Worm (Caenorhabditis elegans) whole organism, late embryonic: ENCODE measurements around the gene T10F2.2.
A peak's percentile ranks its signal among the peaks of the same experiment; 100 is the strongest.

Source experiments
- C38D4.7 ChIP-seq: fragments of 200-800 bp; sonication (Bioruptor generic); optimal IDR thresholded peaks from 2 replicates; lab custom pipeline; 2018; ENCODE audit warnings: mild to moderate bottlenecking, missing genetic modification characterization, moderate library complexity, missing compliant biosample characterization
- F13H6.1 ChIP-seq: sonication (generic microtip); optimal IDR thresholded peaks from 2 replicates; lab custom pipeline; 2016; ENCODE audit warnings: missing genetic modification characterization, missing compliant biosample characterization
- K02D7.2 ChIP-seq: sonication (generic microtip); optimal IDR thresholded peaks from 2 replicates; lab custom pipeline; 2017; ENCODE audit warnings: mild to moderate bottlenecking, missing genetic modification characterization, missing compliant biosample characterization
- K09A11.1 ChIP-seq: sonication (generic microtip); optimal IDR thresholded peaks from 2 replicates; lab custom pipeline; 2017; ENCODE audit warnings: antibody characterized with exemption, mild to moderate bottlenecking, missing genetic modification characterization, missing compliant biosample characterization; ENCODE audit not compliant: insufficient read depth
- T23F11.4 ChIP-seq: fragments of 200-800 bp; sonication (Bioruptor generic); optimal IDR thresholded peaks from 2 replicates; lab custom pipeline; 2018; ENCODE audit warnings: mild to moderate bottlenecking, missing genetic modification characterization, missing compliant biosample characterization
- ahr-1 ChIP-seq: sonication (generic microtip); optimal IDR thresholded peaks from 2 replicates; lab custom pipeline; 2016; ENCODE audit warnings: missing genetic modification characterization, missing compliant biosample characterization
- ama-1 ChIP-seq: fragments of 150-350 bp; optimal IDR thresholded peaks from 2 replicates; lab custom pipeline; 2014
- ceh-18 ChIP-seq: sonication (generic microtip); optimal IDR thresholded peaks from 2 replicates; lab custom pipeline; 2016; ENCODE audit warnings: missing genetic modification characterization, missing compliant biosample characterization
- ceh-19 ChIP-seq: fragments of 200-800 bp; sonication (Bioruptor generic); optimal IDR thresholded peaks from 2 replicates; lab custom pipeline; 2018; ENCODE audit warnings: mild to moderate bottlenecking, missing genetic modification characterization, missing compliant biosample characterization
- ceh-22 ChIP-seq: sonication (generic microtip); optimal IDR thresholded peaks from 2 replicates; lab custom pipeline; 2017; ENCODE audit warnings: missing biosample characterization, missing genetic modification characterization
- ceh-24 ChIP-seq: sonication (generic microtip); optimal IDR thresholded peaks from 2 replicates; lab custom pipeline; 2016; ENCODE audit warnings: mild to moderate bottlenecking, missing genetic modification characterization, missing compliant biosample characterization
- dmd-4 ChIP-seq: sonication (generic microtip); optimal IDR thresholded peaks from 2 replicates; lab custom pipeline; 2016; ENCODE audit warnings: borderline replicate concordance, missing genetic modification characterization, missing compliant biosample characterization
- elt-2 ChIP-seq: sonication (generic microtip); optimal IDR thresholded peaks from 2 replicates; lab custom pipeline; 2016; ENCODE audit warnings: missing genetic modification reagents, missing genetic modification characterization, missing compliant biosample characterization
- ets-4 ChIP-seq: sonication (generic microtip); optimal IDR thresholded peaks from 2 replicates; lab custom pipeline; 2016; ENCODE audit warnings: missing genetic modification characterization, missing compliant biosample characterization
- eyg-1 ChIP-seq: sonication (generic microtip); optimal IDR thresholded peaks from 2 replicates; lab custom pipeline; 2016; ENCODE audit warnings: missing genotype, missing genetic modification characterization, missing compliant biosample characterization
- fkh-6 ChIP-seq: sonication (generic microtip); optimal IDR thresholded peaks from 2 replicates; lab custom pipeline; 2016; ENCODE audit warnings: missing genetic modification characterization, missing compliant biosample characterization
- gmeb-2 ChIP-seq: sonication (generic microtip); optimal IDR thresholded peaks from 2 replicates; lab custom pipeline; 2016; ENCODE audit warnings: missing genetic modification characterization, inconsistent platforms, missing compliant biosample characterization
- hlh-6 ChIP-seq: sonication (generic microtip); optimal IDR thresholded peaks from 2 replicates; lab custom pipeline; 2016; ENCODE audit warnings: missing genotype, missing genetic modification characterization, missing compliant biosample characterization
- nfya-1 ChIP-seq: sonication (generic microtip); optimal IDR thresholded peaks from 2 replicates; lab custom pipeline; 2017; ENCODE audit warnings: missing genetic modification characterization, mild to moderate bottlenecking, missing compliant biosample characterization, antibody characterized with exemption, moderate library complexity
- odd-2 ChIP-seq: sonication (generic microtip); optimal IDR thresholded peaks from 2 replicates; lab custom pipeline; 2017; ENCODE audit warnings: antibody characterized with exemption, mild to moderate bottlenecking, missing genetic modification characterization, missing compliant biosample characterization
- pax-1 ChIP-seq: fragments of 150-350 bp; optimal IDR thresholded peaks from 2 replicates; lab custom pipeline; 2014; ENCODE audit warnings: missing biosample characterization, missing genetic modification characterization
- pha-4 ChIP-seq: fragments of 150-350 bp; optimal IDR thresholded peaks from 2 replicates; lab custom pipeline; 2018; ENCODE audit warnings: missing biosample characterization, missing genetic modification reagents, missing genetic modification characterization
- pqm-1 ChIP-seq: sonication (generic microtip); optimal IDR thresholded peaks from 2 replicates; lab custom pipeline; 2016; ENCODE audit warnings: missing genetic modification characterization, missing compliant biosample characterization
- pros-1 ChIP-seq: fragments of 150-350 bp; optimal IDR thresholded peaks from 2 replicates; lab custom pipeline; 2014; ENCODE audit warnings: missing biosample characterization, missing genetic modification reagents, missing genetic modification characterization
- sdc-2 ChIP-seq: sonication (generic microtip); optimal IDR thresholded peaks from 2 replicates; lab custom pipeline; 2016; ENCODE audit warnings: missing genotype, missing genetic modification characterization, missing compliant biosample characterization
- sox-4 ChIP-seq: sonication (generic microtip); optimal IDR thresholded peaks from 2 replicates; lab custom pipeline; 2017; ENCODE audit warnings: mild to moderate bottlenecking, missing genetic modification characterization, inconsistent platforms, missing compliant biosample characterization
- syd-9 ChIP-seq: sonication (generic microtip); optimal IDR thresholded peaks from 2 replicates; lab custom pipeline; 2016; ENCODE audit warnings: mild to moderate bottlenecking, missing genetic modification characterization, moderate library complexity, missing compliant biosample characterization
- tbx-2 ChIP-seq: sonication (generic microtip); optimal IDR thresholded peaks from 2 replicates; lab custom pipeline; 2016; ENCODE audit warnings: missing genetic modification characterization, missing compliant biosample characterization
- unc-3 ChIP-seq, 2 experiments: fragments of 200-800 bp in 1 of 2; sonication (Bioruptor generic) in 1 of 2; sonication (generic microtip) in 1 of 2; conservative IDR thresholded peaks in 1 of 2; optimal IDR thresholded peaks in 1 of 2; 2 replicates each; pipeline versions ENCODE4 v1.3.6 to Lab custom; 2016 to 2022; ENCODE audit warnings: missing compliant biosample characterization in 2 of 2, missing genetic modification characterization in 2 of 2, missing genetic modification reagents in 1 of 2
- unc-42 ChIP-seq: sonication (generic microtip); optimal IDR thresholded peaks from 2 replicates; lab custom pipeline; 2016; ENCODE audit warnings: missing genotype, missing genetic modification characterization, missing compliant biosample characterization
- unc-55 ChIP-seq: sonication (generic microtip); optimal IDR thresholded peaks from 2 replicates; lab custom pipeline; 2017; ENCODE audit warnings: missing biosample characterization, missing genetic modification reagents, missing genetic modification characterization
- unc-86 ChIP-seq: sonication (generic microtip); optimal IDR thresholded peaks from 2 replicates; lab custom pipeline; 2016; ENCODE audit warnings: missing genetic modification characterization, missing compliant biosample characterization
- zip-5 ChIP-seq: sonication (generic microtip); optimal IDR thresholded peaks from 2 replicates; lab custom pipeline; 2016; ENCODE audit warnings: missing genetic modification characterization, missing compliant biosample characterization
- ztf-16 ChIP-seq: sonication (generic microtip); optimal IDR thresholded peaks from 2 replicates; lab custom pipeline; 2017; ENCODE audit warnings: missing genetic modification characterization, missing compliant biosample characterization

T10F2.2 gene

ce11 chrIII:5165745-5166144 lies 634 bp upstream of the T10F2.2 start:
- TF ChIP-seq nfya-1: no peak

ce11 chrIII:5162820-5163631 lies 2.1 kb downstream of the T10F2.2 start, which contains the start of gene gars-1:
gars-1 (minus strand) TSS chrIII:5163627.
- TF ChIP-seq F13H6.1: no peak
- no peak for TF ChIP-seq tbx-2 (tag; lab: Kevin White, UChicago)
- peak; percentile 60 for TF ChIP-seq unc-42 (tag; lab: Kevin White, UChicago)
- no peak for TF ChIP-seq eyg-1 (tag; lab: Kevin White, UChicago)
- TF ChIP-seq unc-55 (GFP tag; lab: Kevin White, UChicago): peak; percentile 13
- no peak for TF ChIP-seq ceh-24 (tag; lab: Kevin White, UChicago)
- TF ChIP-seq ceh-18 (tag; lab: Kevin White, UChicago): no peak
- TF ChIP-seq ztf-16: no peak
- no peak for TF ChIP-seq ama-1 (lab: Kevin White, UChicago)
- peak; percentile 7 for TF ChIP-seq elt-2
- TF ChIP-seq ceh-22 (tag; lab: Kevin White, UChicago): no peak
- TF ChIP-seq hlh-6 (tag; lab: Kevin White, UChicago): no peak
- TF ChIP-seq pros-1 (tag; lab: Kevin White, UChicago): no peak
- no peak for TF ChIP-seq unc-3 (GFP tag; conservative IDR thresholded peaks at IDR 0.05; lab: Robert Waterston, UW)
- TF ChIP-seq unc-3 (tag; optimal IDR thresholded peaks at IDR 0.05; lab: Kevin White, UChicago): no peak
- TF ChIP-seq, all 69 proteins: peak for 3

- TF ChIP-seq syd-9 (tag; lab: Kevin White, UChicago) (no peak), eyg-1 (tag; lab: Kevin White, UChicago) (no peak), pha-4 (tag; lab: Kevin White, UChicago) (no peak), fkh-6 (no peak), unc-55 (GFP tag; lab: Kevin White, UChicago) (no peak), ceh-18 (tag; lab: Kevin White, UChicago) (no peak), pqm-1 (tag; lab: Kevin White, UChicago) (no peak), ceh-19 (no peak), dmd-4 (tag; lab: Kevin White, UChicago) (no peak), unc-86 (tag; lab: Kevin White, UChicago) (no peak), gmeb-2 (tag; lab: Kevin White, UChicago) (no peak)
- TF ChIP-seq, all 69 proteins: peak for 0
Observed at ce11 chrIII:5160803-5161202, 4.3 kb downstream of the T10F2.2 start.

- TF ChIP-seq zip-5 (tag; lab: Kevin White, UChicago) (no peak), dmd-4 (tag; lab: Kevin White, UChicago) (no peak), ahr-1 (tag; lab: Kevin White, UChicago) (no peak), sdc-2 (no peak), K02D7.2 (tag; lab: Kevin White, UChicago) (no peak), ets-4 (tag; lab: Kevin White, UChicago) (no peak)
Observed at ce11 chrIII:5159505-5159904, 5.6 kb downstream of the T10F2.2 start, which contains the start of gene T10F2.5. T10F2.5 (minus strand) TSS chrIII:5159605.

ce11 chrIII:5158674-5159073 lies 6.4 kb downstream of the T10F2.2 start, which contains the start of gene oxy-4:
oxy-4 (minus strand) TSS chrIII:5158774.
- TF ChIP-seq ztf-16: no peak
- TF ChIP-seq sdc-2: no peak
- TF ChIP-seq odd-2: no peak
- TF ChIP-seq eyg-1 (tag; lab: Kevin White, UChicago): no peak
- TF ChIP-seq sox-4 (tag; lab: Kevin White, UChicago): no peak
- no peak for TF ChIP-seq K09A11.1 (tag; lab: Kevin White, UChicago)
- TF ChIP-seq pax-1 (tag; lab: Kevin White, UChicago): no peak
- TF ChIP-seq C38D4.7 (GFP tag; lab: Kevin White, UChicago): no peak
- TF ChIP-seq ets-4 (tag; lab: Kevin White, UChicago): no peak
- no peak for TF ChIP-seq T23F11.4 (GFP tag; lab: Kevin White, UChicago)
